Worm (Caenorhabditis elegans): ENCODE results near the gene pvf-1.

The pvf-1 gene

DNA sequence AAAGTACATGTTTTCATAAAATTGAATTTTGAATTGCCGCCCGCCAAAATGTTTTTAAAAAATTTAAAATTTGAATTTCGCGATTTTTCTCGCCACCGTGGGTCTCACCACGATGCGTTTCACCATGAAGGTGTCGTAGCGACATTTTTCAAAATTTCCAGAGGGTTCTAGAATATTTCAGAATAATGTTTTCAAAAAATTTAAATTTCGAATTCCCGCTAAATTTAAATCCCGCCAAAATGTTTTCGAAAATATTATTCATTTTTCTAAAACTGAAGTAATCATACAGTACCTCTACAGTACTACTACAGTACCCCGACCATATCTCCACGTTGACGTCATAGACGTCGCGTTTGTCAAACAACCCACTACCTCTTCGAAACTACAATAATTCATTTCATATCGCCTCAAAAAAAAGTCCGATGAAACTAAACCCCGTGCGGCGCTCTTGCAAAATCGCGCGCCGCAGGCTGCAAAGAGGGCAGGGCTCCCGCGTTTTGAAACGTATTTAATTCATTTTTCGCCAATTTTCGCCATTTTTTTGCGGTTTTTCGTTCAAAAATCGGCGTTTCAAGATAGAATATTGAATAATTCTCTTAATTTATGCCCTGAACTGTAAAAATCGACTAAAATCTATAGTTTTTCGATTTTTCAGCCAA is at the start of gene pvf-1, which contains the start of gene Y39A3CL.7:
pvf-1 (minus strand) TSS at position 51 of the 659 bp plus-strand sequence.
Y39A3CL.7 (plus strand) TSS at position 656 of the 659 bp plus-strand sequence.
- TF ChIP-seq dve-1 (tag; optimal IDR thresholded peaks at IDR 0.05): no peak
- no peak for TF ChIP-seq F13H6.1 (tag; optimal IDR thresholded peaks at IDR 0.05)
- peak; percentile 29 for TF ChIP-seq C08G9.2 (tag; optimal IDR thresholded peaks at IDR 0.05)
- no peak for TF ChIP-seq ceh-45 (GFP tag; IDR thresholded peaks at IDR 0.05)
- TF ChIP-seq rnt-1 (tag; optimal IDR thresholded peaks at IDR 0.05): peak; percentile 22
- no peak for TF ChIP-seq nhr-11 (tag; optimal IDR thresholded peaks at IDR 0.05)
- peak; percentile 42 for TF ChIP-seq gmeb-2 (tag; optimal IDR thresholded peaks at IDR 0.05)
- peak; percentile 18 for TF ChIP-seq Y22D7AL.16 (tag; optimal IDR thresholded peaks at IDR 0.05)
- TF ChIP-seq mec-3 (tag; optimal IDR thresholded peaks at IDR 0.05; ENCODE audit: borderline replicate concordance): no peak
- no peak for TF ChIP-seq fkh-10 (GFP tag; optimal IDR thresholded peaks at IDR 0.05)
- TF ChIP-seq lim-6 (tag; optimal IDR thresholded peaks at IDR 0.05): no peak
- TF ChIP-seq odd-2 (tag; optimal IDR thresholded peaks at IDR 0.05): peak; percentile 55
- peak; percentile 75 for TF ChIP-seq ceh-34 (tag; optimal IDR thresholded peaks at IDR 0.05)
- peak; percentile 41 for TF ChIP-seq ceh-6 (GFP tag; optimal IDR thresholded peaks at IDR 0.05)
- TF ChIP-seq unc-55 (GFP tag; optimal IDR thresholded peaks at IDR 0.05): no peak
- no peak for TF ChIP-seq ceh-24 (tag; optimal IDR thresholded peaks at IDR 0.05)
- peak; percentile 70 for TF ChIP-seq elt-2 (tag; optimal IDR thresholded peaks at IDR 0.05)
- TF ChIP-seq C38D4.7 (GFP tag; optimal IDR thresholded peaks at IDR 0.05): peak; percentile 69
- TF ChIP-seq pat-9 (tag; optimal IDR thresholded peaks at IDR 0.05): peak; percentile 82
- peak; percentile 11 for TF ChIP-seq ceh-18 (tag; optimal IDR thresholded peaks at IDR 0.05)
- no peak for TF ChIP-seq T23F11.4 (GFP tag; optimal IDR thresholded peaks at IDR 0.05)
- TF ChIP-seq ceh-31 (tag; optimal IDR thresholded peaks at IDR 0.05): peak; percentile 55
- peak; percentile 20 for TF ChIP-seq sdc-2 (tag; optimal IDR thresholded peaks at IDR 0.05)
- TF ChIP-seq lin-11 (tag; optimal IDR thresholded peaks at IDR 0.05): peak; percentile 43
- TF ChIP-seq pha-2 (tag; optimal IDR thresholded peaks at IDR 0.05): peak; percentile 49
- peak; percentile 44 for TF ChIP-seq madf-2 (tag; optimal IDR thresholded peaks at IDR 0.05)
- peak; percentile 41 for TF ChIP-seq zip-5 (tag; optimal IDR thresholded peaks at IDR 0.05)
- TF ChIP-seq unc-86 (tag; optimal IDR thresholded peaks at IDR 0.05): peak; percentile 55
- TF ChIP-seq ceh-14 (tag; optimal IDR thresholded peaks at IDR 0.05): peak; percentile 76
- TF ChIP-seq ahr-1 (tag; optimal IDR thresholded peaks at IDR 0.05): peak; percentile 16
- peak; percentile 28 for TF ChIP-seq ref-2 (tag; optimal IDR thresholded peaks at IDR 0.05)
- peak; percentile 52 for TF ChIP-seq fkh-6 (tag; optimal IDR thresholded peaks at IDR 0.05)
- TF ChIP-seq dmd-4 (tag; optimal IDR thresholded peaks at IDR 0.05; ENCODE audit: borderline replicate concordance): peak; percentile 19
- peak; percentile 53 for TF ChIP-seq hlh-13 (GFP tag; optimal IDR thresholded peaks at IDR 0.05)
- TF ChIP-seq ceh-9 (tag; optimal IDR thresholded peaks at IDR 0.05): no peak
- TF ChIP-seq tbx-7 (tag; optimal IDR thresholded peaks at IDR 0.05): no peak
- no peak for TF ChIP-seq hlh-30 (tag; optimal IDR thresholded peaks at IDR 0.05; ENCODE audit: insufficient read depth)
- TF ChIP-seq K02D7.2 (tag; optimal IDR thresholded peaks at IDR 0.05): peak; percentile 57
- peak; percentile 49 for TF ChIP-seq nfya-1 (tag; optimal IDR thresholded peaks at IDR 0.05)
- TF ChIP-seq che-1 (tag; optimal IDR thresholded peaks at IDR 0.05): peak; percentile 58
- TF ChIP-seq ceh-2 (tag; optimal IDR thresholded peaks at IDR 0.05): peak; percentile 27
- TF ChIP-seq nhr-232 (tag; optimal IDR thresholded peaks at IDR 0.05): peak; percentile 56
- TF ChIP-seq ztf-16 (tag; optimal IDR thresholded peaks at IDR 0.05): no peak
- peak; percentile 55 for TF ChIP-seq fax-1 (tag; optimal IDR thresholded peaks at IDR 0.05)
- peak; percentile 51 for TF ChIP-seq sox-4 (tag; optimal IDR thresholded peaks at IDR 0.05)
- no peak for TF ChIP-seq sox-2 (GFP tag; IDR thresholded peaks at IDR 0.05)
- TF ChIP-seq K09A11.1 (tag; optimal IDR thresholded peaks at IDR 0.05; ENCODE audit: insufficient read depth): peak; percentile 63
- peak; percentile 62 for TF ChIP-seq tbx-2 (tag; optimal IDR thresholded peaks at IDR 0.05)
- peak; percentile 55 for TF ChIP-seq ttx-3 (tag; optimal IDR thresholded peaks at IDR 0.05)
- TF ChIP-seq pros-1 (tag; optimal IDR thresholded peaks at IDR 0.05): no peak
- TF ChIP-seq pqm-1 (tag; optimal IDR thresholded peaks at IDR 0.05): no peak
- no peak for TF ChIP-seq hlh-8 (tag; optimal IDR thresholded peaks at IDR 0.05)
